Worm (Caenorhabditis elegans) whole organism, young adult: Measurements from ENCODE around the gene B0244.15.

Experiments
- B0019.2 ChIP-seq: fragments of 200-800 bp; sonication (Bioruptor generic); conservative IDR thresholded peaks from 2 replicates; pipeline ENCODE4 v1.3.6; 2022; ENCODE audit warnings: missing genetic modification reagents, missing genetic modification characterization, missing compliant biosample characterization
- B0035.1 ChIP-seq: sonication (generic microtip); optimal IDR thresholded peaks from 2 replicates; lab custom pipeline; 2016; ENCODE audit warnings: missing genetic modification characterization, mild to moderate bottlenecking, missing compliant biosample characterization, missing genotype, missing genetic modification reagents
- B0336.3 ChIP-seq: fragments of 200-800 bp; sonication (Bioruptor generic); IDR thresholded peaks from 2 replicates; pipeline ENCODE4 v1.3.6; 2022; ENCODE audit warnings: missing genetic modification characterization, missing compliant biosample characterization
- C06A6.2 ChIP-seq: fragments of 200-800 bp; sonication (Bioruptor generic); conservative IDR thresholded peaks from 2 replicates; pipeline ENCODE4 v1.3.6; 2022; ENCODE audit warnings: missing genetic modification characterization, missing compliant biosample characterization
- F10E7.11 ChIP-seq: sonication (generic microtip); optimal IDR thresholded peaks from 2 replicates; lab custom pipeline; 2017; ENCODE audit warnings: mild to moderate bottlenecking, missing genetic modification characterization, moderate library complexity, missing compliant biosample characterization
- F52B5.7 ChIP-seq: sonication (generic microtip); optimal IDR thresholded peaks from 2 replicates; lab custom pipeline; 2016; ENCODE audit warnings: mild to moderate bottlenecking, missing genetic modification characterization, missing compliant biosample characterization
- F57A8.1 ChIP-seq: fragments of 200-800 bp; sonication (Bioruptor generic); optimal IDR thresholded peaks from 2 replicates; lab custom pipeline; 2018; ENCODE audit warnings: mild to moderate bottlenecking, missing genetic modification characterization, moderate library complexity, missing compliant biosample characterization
- K11D2.4 ChIP-seq: fragments of 200-800 bp; sonication (Bioruptor generic); IDR thresholded peaks from 2 replicates; pipeline ENCODE4 v1.3.6; 2022; ENCODE audit warnings: missing genetic modification reagents, missing genetic modification characterization, missing compliant biosample characterization
- T26A5.8 ChIP-seq: sonication (generic microtip); optimal IDR thresholded peaks from 2 replicates; lab custom pipeline; 2016; ENCODE audit warnings: missing genetic modification characterization, missing compliant biosample characterization
- Y79H2A.3 ChIP-seq: fragments of 200-800 bp; sonication (Bioruptor generic); conservative IDR thresholded peaks from 2 replicates; pipeline ENCODE4 v1.3.6; 2022; ENCODE audit warnings: missing genetic modification reagents, missing genetic modification characterization, missing compliant biosample characterization
- ZK185.1 ChIP-seq: sonication (generic microtip); optimal IDR thresholded peaks from 2 replicates; lab custom pipeline; 2016; ENCODE audit warnings: mild to moderate bottlenecking, missing genetic modification characterization, missing compliant biosample characterization; ENCODE audit not compliant: poor library complexity, severe bottlenecking
- ama-1 ChIP-seq, 3 experiments: fragments of 150-350 bp in 1 of 3; sonication (generic microtip) in 2 of 3; optimal IDR thresholded peaks; 2 replicates each; lab custom pipeline; 2014 to 2018; ENCODE audit warnings: missing biosample characterization in 2 of 3, missing genetic modification characterization in 2 of 3, missing genetic modification reagents in 2 of 3
- aptf-2 ChIP-seq: fragments of 200-800 bp; sonication (Bioruptor generic); conservative IDR thresholded peaks from 2 replicates; pipeline ENCODE4 v1.3.6; 2022; ENCODE audit warnings: missing genetic modification reagents, missing genetic modification characterization, missing compliant biosample characterization
- aptf-3 ChIP-seq: fragments of 200-800 bp; sonication (Bioruptor generic); IDR thresholded peaks from 2 replicates; pipeline ENCODE4 v1.3.6; 2022; ENCODE audit warnings: missing genetic modification characterization, missing compliant biosample characterization
- attf-3 ChIP-seq: fragments of 200-800 bp; sonication (Bioruptor generic); conservative IDR thresholded peaks from 2 replicates; pipeline ENCODE4 v1.3.6; 2022; ENCODE audit warnings: missing genetic modification reagents, missing genetic modification characterization, missing compliant biosample characterization
- bed-2 ChIP-seq: fragments of 200-800 bp; sonication (Bioruptor generic); IDR thresholded peaks from 2 replicates; pipeline ENCODE4 v1.3.6; 2022; ENCODE audit warnings: missing genetic modification reagents, missing genetic modification characterization, missing compliant biosample characterization
- cebp-1 ChIP-seq, 2 experiments: fragments of 200-800 bp in 1 of 2; sonication (Bioruptor generic) in 1 of 2; sonication (generic microtip) in 1 of 2; IDR thresholded peaks in 1 of 2; optimal IDR thresholded peaks in 1 of 2; 2 replicates each; pipeline versions ENCODE4 v1.3.6 to Lab custom; 2017 to 2022; ENCODE audit warnings: missing compliant biosample characterization in 2 of 2, missing genetic modification characterization in 2 of 2, mild to moderate bottlenecking in 1 of 2, missing genetic modification reagents in 1 of 2, moderate library complexity in 1 of 2
- ceh-27 ChIP-seq: fragments of 200-800 bp; sonication (Bioruptor generic); optimal IDR thresholded peaks from 2 replicates; lab custom pipeline; 2018; ENCODE audit warnings: mild to moderate bottlenecking, missing genetic modification characterization, moderate library complexity, missing compliant biosample characterization
- ceh-58 ChIP-seq: fragments of 200-800 bp; sonication (Bioruptor generic); IDR thresholded peaks from 2 replicates; pipeline ENCODE4 v1.3.6; 2022; ENCODE audit warnings: missing genetic modification characterization, missing compliant biosample characterization
- ceh-79 ChIP-seq: sonication (generic microtip); optimal IDR thresholded peaks from 2 replicates; lab custom pipeline; 2017; ENCODE audit warnings: mild to moderate bottlenecking, missing genetic modification characterization, missing compliant biosample characterization
- die-1 ChIP-seq: sonication (generic microtip); optimal IDR thresholded peaks from 2 replicates; lab custom pipeline; 2016; ENCODE audit warnings: missing genotype, mild to moderate bottlenecking, missing genetic modification characterization, missing compliant biosample characterization
- dpff-1 ChIP-seq: sonication (generic microtip); optimal IDR thresholded peaks from 2 replicates; lab custom pipeline; 2017; ENCODE audit warnings: mild to moderate bottlenecking, missing genetic modification characterization, missing compliant biosample characterization
- egl-44 ChIP-seq: fragments of 200-800 bp; sonication (Bioruptor generic); IDR thresholded peaks from 2 replicates; pipeline ENCODE4 v1.3.6; 2022; ENCODE audit warnings: missing genetic modification reagents, missing genetic modification characterization, missing compliant biosample characterization
- hmg-1.2 ChIP-seq: fragments of 200-800 bp; sonication (Bioruptor generic); IDR thresholded peaks from 2 replicates; pipeline ENCODE4 v1.3.6; 2022; ENCODE audit warnings: missing genetic modification reagents, missing genetic modification characterization, missing compliant biosample characterization
- hmg-20 ChIP-seq: fragments of 200-800 bp; sonication (Bioruptor generic); IDR thresholded peaks from 2 replicates; pipeline ENCODE4 v1.3.6; 2022; ENCODE audit warnings: missing genetic modification reagents, missing genetic modification characterization, missing compliant biosample characterization
- hrde-1 ChIP-seq: sonication (generic microtip); optimal IDR thresholded peaks from 2 replicates; lab custom pipeline; 2016; ENCODE audit warnings: missing genetic modification characterization, mild to moderate bottlenecking, missing compliant biosample characterization, moderate library complexity, missing genotype, missing genetic modification reagents, borderline replicate concordance
- hsf-1 ChIP-seq: fragments of 200-800 bp; sonication (Bioruptor generic); IDR thresholded peaks from 2 replicates; pipeline ENCODE4 v1.3.6; 2022; ENCODE audit warnings: missing genetic modification reagents, missing genetic modification characterization, missing compliant biosample characterization
- lag-1 ChIP-seq: fragments of 200-800 bp; sonication (Bioruptor generic); IDR thresholded peaks from 2 replicates; pipeline ENCODE4 v1.3.6; 2022; ENCODE audit warnings: missing genetic modification reagents, missing genetic modification characterization, missing compliant biosample characterization
- let-526 ChIP-seq: fragments of 200-800 bp; sonication (Bioruptor generic); IDR thresholded peaks from 2 replicates; pipeline ENCODE4 v1.3.6; 2022; ENCODE audit warnings: missing genetic modification reagents, missing genetic modification characterization, missing compliant biosample characterization
- lin-26 ChIP-seq: fragments of 200-800 bp; sonication (Bioruptor generic); IDR thresholded peaks from 2 replicates; pipeline ENCODE4 v1.3.6; 2022; ENCODE audit warnings: missing genetic modification reagents, missing genetic modification characterization, missing compliant biosample characterization
- lin-54 ChIP-seq: fragments of 200-800 bp; sonication (Bioruptor generic); optimal IDR thresholded peaks from 2 replicates; lab custom pipeline; 2018; ENCODE audit warnings: mild to moderate bottlenecking, missing genetic modification characterization, missing compliant biosample characterization
- lir-1 ChIP-seq: fragments of 200-800 bp; sonication (Bioruptor generic); conservative IDR thresholded peaks from 2 replicates; pipeline ENCODE4 v1.3.6; 2022; ENCODE audit warnings: missing genetic modification reagents, missing genetic modification characterization, missing compliant biosample characterization
- lsl-1 ChIP-seq: fragments of 200-800 bp; sonication (Bioruptor generic); optimal IDR thresholded peaks from 2 replicates; lab custom pipeline; 2018; ENCODE audit warnings: mild to moderate bottlenecking, missing genetic modification characterization, moderate library complexity, missing compliant biosample characterization
- madf-8 ChIP-seq: fragments of 200-800 bp; sonication (Bioruptor generic); conservative IDR thresholded peaks from 2 replicates; pipeline ENCODE4 v1.3.6; 2022; ENCODE audit warnings: missing genetic modification reagents, missing genetic modification characterization, missing compliant biosample characterization
- mel-28 ChIP-seq: sonication (generic microtip); optimal IDR thresholded peaks from 2 replicates; lab custom pipeline; 2016; ENCODE audit warnings: borderline replicate concordance, mild to moderate bottlenecking, missing genetic modification characterization, missing compliant biosample characterization
- nfyb-1 ChIP-seq: fragments of 200-800 bp; sonication (Bioruptor generic); IDR thresholded peaks from 2 replicates; pipeline ENCODE4 v1.3.6; 2022; ENCODE audit warnings: missing genetic modification reagents, missing genetic modification characterization, missing compliant biosample characterization
- nhr-80 ChIP-seq: sonication (generic microtip); optimal IDR thresholded peaks from 2 replicates; lab custom pipeline; 2016; ENCODE audit warnings: missing genetic modification characterization, missing compliant biosample characterization
- rpc-1 ChIP-seq, 2 experiments: fragments of 150-350 bp in 1 of 2; sonication (generic microtip) in 1 of 2; optimal IDR thresholded peaks; 2 replicates each; lab custom pipeline; 2014 to 2018; ENCODE audit warnings: missing biosample characterization in 1 of 2, missing genetic modification characterization in 1 of 2, missing genetic modification reagents in 1 of 2, missing genotype in 1 of 2
- snpc-1.3 ChIP-seq: sonication (generic microtip); optimal IDR thresholded peaks from 2 replicates; lab custom pipeline; 2017; ENCODE audit warnings: missing genetic modification characterization, mild to moderate bottlenecking, missing compliant biosample characterization, antibody characterized with exemption, moderate library complexity, missing genotype, missing genetic modification reagents; ENCODE audit not compliant: insufficient read depth
- snpc-3.4 ChIP-seq: sonication (generic microtip); optimal IDR thresholded peaks from 2 replicates; lab custom pipeline; 2017; ENCODE audit warnings: missing genetic modification characterization, mild to moderate bottlenecking, missing compliant biosample characterization, antibody characterized with exemption, moderate library complexity, missing genotype, missing genetic modification reagents
- snpc-4 ChIP-seq, 5 experiments: fragments of 150-350 bp in 1 of 5; sonication (generic microtip) in 4 of 5; optimal IDR thresholded peaks; 2 replicates each; lab custom pipeline; 2014 to 2018; ENCODE audit warnings: missing genetic modification characterization in 5 of 5, missing biosample characterization in 3 of 5, antibody characterized with exemption in 2 of 5, mild to moderate bottlenecking in 2 of 5, missing compliant biosample characterization in 2 of 5, missing genotype in 2 of 5, moderate library complexity in 2 of 5, missing genetic modification reagents in 1 of 5
- sptf-2 ChIP-seq: fragments of 200-800 bp; sonication (Bioruptor generic); optimal IDR thresholded peaks from 2 replicates; lab custom pipeline; 2018; ENCODE audit warnings: mild to moderate bottlenecking, missing genetic modification characterization, missing compliant biosample characterization
- tlf-1 ChIP-seq: fragments of 200-800 bp; sonication (Bioruptor generic); optimal IDR thresholded peaks from 2 replicates; lab custom pipeline; 2018; ENCODE audit warnings: mild to moderate bottlenecking, missing genetic modification characterization, missing compliant biosample characterization
- unc-130 ChIP-seq: sonication (generic microtip); optimal IDR thresholded peaks from 2 replicates; lab custom pipeline; 2016; ENCODE audit warnings: missing genetic modification reagents, missing genetic modification characterization, missing compliant biosample characterization
- xnd-1 ChIP-seq: sonication (generic microtip); optimal IDR thresholded peaks from 2 replicates; lab custom pipeline; 2016; ENCODE audit warnings: missing genotype, missing genetic modification reagents, missing genetic modification characterization, missing compliant biosample characterization
- ztf-18 ChIP-seq: sonication (generic microtip); optimal IDR thresholded peaks from 2 replicates; lab custom pipeline; 2016; ENCODE audit warnings: missing genotype, mild to moderate bottlenecking, missing genetic modification characterization, missing compliant biosample characterization

Gene B0244.15

ce11 chrIII:5761886-5762285, 18.7 kb downstream of the B0244.15 start (continued):
- TF ChIP-seq attf-3 (GFP tag; lab: Robert Waterston, UW) (0 out of 2 replicates have a peak, but pooled peaks have one; percentile 24), aptf-3 (GFP tag; lab: Robert Waterston, UW) (0 out of 2 replicates have a peak, but pooled peaks have one; percentile 14), ceh-58 (no peak), snpc-1.3 (tag; lab: Kevin White, UChicago) (peak; percentile 75), hmg-1.2 (GFP tag; lab: Robert Waterston, UW) (peak; percentile 72), ceh-79 (no peak), lir-1 (GFP tag; lab: Robert Waterston, UW) (no peak), F10E7.11 (tag; lab: Kevin White, UChicago) (no peak), nhr-80 (tag; lab: Kevin White, UChicago) (peak; percentile 17), lag-1 (GFP tag; lab: Robert Waterston, UW) (no peak), sptf-2 (no peak), K11D2.4 (GFP tag; lab: Robert Waterston, UW) (no peak), B0019.2 (GFP tag; lab: Robert Waterston, UW) (no peak), die-1 (peak; percentile 58), tlf-1 (no peak), rpc-1 (optimal IDR thresholded peaks at IDR 0.05; lab: Kevin White, UChicago) (peak; percentile 77), rpc-1 (tag; optimal IDR thresholded peaks at IDR 0.05; lab: Kevin White, UChicago) (peak; percentile 87), xnd-1 (tag; lab: Kevin White, UChicago) (no peak), mel-28 (no peak), dpff-1 (tag; lab: Kevin White, UChicago) (no peak), lin-54 (GFP tag; lab: Kevin White, UChicago) (peak; percentile 50), ceh-27 (no peak), F57A8.1 (GFP tag; lab: Kevin White, UChicago) (no peak), snpc-4 (GFP tag; optimal IDR thresholded peaks at IDR 0.05; lab: Kevin White, UChicago) (peak; percentile 44), snpc-4 (tag; optimal IDR thresholded peaks at IDR 0.05; lab: Kevin White, UChicago) (peak in 3 of 4 experiments; percentile 43 to 54 (median 52)), bed-2 (no peak), T26A5.8 (tag; lab: Kevin White, UChicago) (no peak), Y79H2A.3 (GFP tag; lab: Robert Waterston, UW) (no peak), madf-8 (GFP tag; lab: Robert Waterston, UW) (no peak), B0336.3 (GFP tag; lab: Robert Waterston, UW) (0 out of 2 replicates have a peak, but pooled peaks have one; percentile 49), lin-26 (peak; percentile 92), C06A6.2 (GFP tag; lab: Robert Waterston, UW) (no peak; the same call in 1 of the 2 replicates), egl-44 (GFP tag; lab: Robert Waterston, UW) (no peak; the same call in 1 of the 2 replicates), snpc-3.4 (tag; lab: Kevin White, UChicago) (peak; percentile 64), hrde-1 (tag; lab: Kevin White, UChicago) (peak; percentile 21), B0035.1 (no peak), ZK185.1 (peak; percentile 52), unc-130 (GFP tag; lab: Kevin White, UChicago) (no peak), ztf-18 (tag; lab: Kevin White, UChicago) (peak; percentile 70), let-526 (no peak), lsl-1 (GFP tag; lab: Kevin White, UChicago) (peak; percentile 51), hmg-20 (GFP tag; lab: Robert Waterston, UW) (no peak), hsf-1 (GFP tag; lab: Robert Waterston, UW) (no peak), nfyb-1 (GFP tag; lab: Robert Waterston, UW) (peak; percentile 68), ama-1 (optimal IDR thresholded peaks at IDR 0.05; lab: Kevin White, UChicago) (no peak), ama-1 (GFP tag; optimal IDR thresholded peaks at IDR 0.05; lab: Kevin White, UChicago) (peak in 1 of 2 experiments; percentile 48), cebp-1 (GFP tag; IDR thresholded peaks at IDR 0.05; lab: Robert Waterston, UW) (no peak), cebp-1 (tag; optimal IDR thresholded peaks at IDR 0.05; lab: Kevin White, UChicago) (peak; percentile 31), F52B5.7 (no peak), aptf-2 (no peak)
